Worm (Caenorhabditis elegans) whole organism, L1 larva: ENCODE results near the gene oac-59.

Source experiments
- ces-1 ChIP-seq: fragments of 150-350 bp; optimal IDR thresholded peaks from 2 replicates; lab custom pipeline; 2014; ENCODE audit warnings: missing biosample characterization, missing genetic modification reagents, missing genetic modification characterization
- fkh-10 ChIP-seq: sonication (generic microtip); optimal IDR thresholded peaks from 2 replicates; lab custom pipeline; 2017; ENCODE audit warnings: missing biosample characterization, missing genetic modification reagents, missing genetic modification characterization
- irx-1 ChIP-seq: sonication (generic microtip); optimal IDR thresholded peaks from 2 replicates; lab custom pipeline; 2016; ENCODE audit warnings: missing genetic modification characterization, missing compliant biosample characterization
- lin-35 ChIP-seq, 2 experiments: fragments of 150-350 bp; optimal IDR thresholded peaks; 2 replicates each; lab custom pipeline; 2014; ENCODE audit warnings: missing biosample characterization in 2 of 2, missing genetic modification characterization in 2 of 2, missing genetic modification reagents in 2 of 2
- zip-4 ChIP-seq: fragments of 200-800 bp; sonication (Bioruptor generic); optimal IDR thresholded peaks from 2 replicates; lab custom pipeline; 2018; ENCODE audit warnings: mild to moderate bottlenecking, missing genetic modification characterization, moderate library complexity, missing compliant biosample characterization

DNA sequence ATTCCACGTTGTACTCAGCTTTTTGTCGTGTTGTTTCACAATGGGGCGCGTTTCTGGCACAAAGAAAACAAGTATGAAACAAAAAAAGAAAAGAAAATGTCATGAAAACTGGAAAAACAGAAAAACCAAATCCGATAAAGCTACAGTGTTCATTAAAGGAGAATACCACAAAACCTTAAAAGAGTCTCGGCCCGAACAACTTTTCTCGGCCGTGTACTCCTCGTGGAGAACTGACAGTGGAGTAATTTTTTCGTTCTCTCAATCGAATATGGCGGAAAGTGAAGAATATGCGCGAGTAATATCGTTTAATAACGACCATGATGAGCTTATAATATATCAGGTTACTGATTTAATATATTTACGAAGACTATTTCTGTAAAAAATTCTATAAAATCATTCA, 22.6 kb downstream of the oac-59 start, which contains the start of the genes tag-335 and vkmt-1:
- TF ChIP-seq zip-4 (GFP tag; lab: Kevin White, UChicago) (no peak), irx-1 (tag; lab: Kevin White, UChicago) (no peak), ces-1 (GFP tag; lab: Kevin White, UChicago) (no peak), lin-35 (GFP tag; optimal IDR thresholded peaks at IDR 0.05; lab: Kevin White, UChicago) (peak; percentile 4 to 37), fkh-10 (GFP tag; lab: Kevin White, UChicago) (no peak)
